Worm (Caenorhabditis elegans) whole organism, young adult: ENCODE measurements around the gene fbxa-154.
"Not testable (repeated sequence)": the region's sequence is repeated elsewhere in the genome, so short reads cannot be mapped to it uniquely, and the experiment has no call there.

ENCODE experiments used
- B0035.1 ChIP-seq: sonication (generic microtip); optimal IDR thresholded peaks from 2 replicates; lab custom pipeline; 2016; ENCODE audit warnings: missing genetic modification characterization, mild to moderate bottlenecking, missing compliant biosample characterization, missing genotype, missing genetic modification reagents
- B0261.1 ChIP-seq: sonication (generic microtip); optimal IDR thresholded peaks from 2 replicates; lab custom pipeline; 2016; ENCODE audit warnings: mild to moderate bottlenecking, missing genetic modification characterization, moderate library complexity, missing compliant biosample characterization
- C17E4.6 ChIP-seq: fragments of 200-800 bp; sonication (Bioruptor generic); IDR thresholded peaks from 2 replicates; pipeline ENCODE4 v1.3.6; 2022; ENCODE audit warnings: missing genetic modification reagents, missing genetic modification characterization, missing compliant biosample characterization
- D2030.7 ChIP-seq: fragments of 200-800 bp; sonication (Bioruptor generic); IDR thresholded peaks from 2 replicates; pipeline ENCODE4 v1.3.6; 2022; ENCODE audit warnings: missing genetic modification reagents, missing genetic modification characterization, missing compliant biosample characterization
- F52B5.7 ChIP-seq: sonication (generic microtip); optimal IDR thresholded peaks from 2 replicates; lab custom pipeline; 2016; ENCODE audit warnings: mild to moderate bottlenecking, missing genetic modification characterization, missing compliant biosample characterization
- F55B11.4 ChIP-seq: sonication (generic microtip); optimal IDR thresholded peaks from 2 replicates; lab custom pipeline; 2016; ENCODE audit warnings: missing compliant biosample characterization, missing genetic modification characterization, borderline replicate concordance; ENCODE audit not compliant: insufficient read depth
- T26A5.8 ChIP-seq: sonication (generic microtip); optimal IDR thresholded peaks from 2 replicates; lab custom pipeline; 2016; ENCODE audit warnings: missing genetic modification characterization, missing compliant biosample characterization
- Y53F4B.3 ChIP-seq: fragments of 200-800 bp; sonication (Bioruptor generic); IDR thresholded peaks from 2 replicates; pipeline ENCODE4 v1.3.6; 2022; ENCODE audit warnings: missing genetic modification reagents, missing genetic modification characterization, missing compliant biosample characterization
- Y67H2A.10 ChIP-seq: fragments of 200-800 bp; sonication (Bioruptor generic); conservative IDR thresholded peaks from 2 replicates; pipeline ENCODE4 v1.3.6; 2022; ENCODE audit warnings: missing genetic modification reagents, missing genetic modification characterization, missing compliant biosample characterization
- Y79H2A.3 ChIP-seq: fragments of 200-800 bp; sonication (Bioruptor generic); conservative IDR thresholded peaks from 2 replicates; pipeline ENCODE4 v1.3.6; 2022; ENCODE audit warnings: missing genetic modification reagents, missing genetic modification characterization, missing compliant biosample characterization
- Y95B8A.8 ChIP-seq: fragments of 200-800 bp; sonication (Bioruptor generic); IDR thresholded peaks from 2 replicates; pipeline ENCODE4 v1.3.6; 2022; ENCODE audit warnings: missing genetic modification reagents, missing genetic modification characterization, missing compliant biosample characterization
- ZK185.1 ChIP-seq: sonication (generic microtip); optimal IDR thresholded peaks from 2 replicates; lab custom pipeline; 2016; ENCODE audit warnings: mild to moderate bottlenecking, missing genetic modification characterization, missing compliant biosample characterization; ENCODE audit not compliant: poor library complexity, severe bottlenecking
- athp-1 ChIP-seq: sonication (generic microtip); optimal IDR thresholded peaks from 2 replicates; lab custom pipeline; 2017; ENCODE audit warnings: mild to moderate bottlenecking, missing genetic modification characterization, missing compliant biosample characterization
- bed-2 ChIP-seq: fragments of 200-800 bp; sonication (Bioruptor generic); IDR thresholded peaks from 2 replicates; pipeline ENCODE4 v1.3.6; 2022; ENCODE audit warnings: missing genetic modification reagents, missing genetic modification characterization, missing compliant biosample characterization
- ceh-100 ChIP-seq: fragments of 200-800 bp; sonication (Bioruptor generic); IDR thresholded peaks from 2 replicates; pipeline ENCODE4 v1.3.6; 2022; ENCODE audit warnings: missing genetic modification reagents, missing genetic modification characterization, missing compliant biosample characterization
- ceh-40 ChIP-seq: fragments of 200-800 bp; sonication (Bioruptor generic); IDR thresholded peaks from 2 replicates; pipeline ENCODE4 v1.3.6; 2022; ENCODE audit warnings: missing genetic modification characterization, missing compliant biosample characterization
- ceh-79 ChIP-seq: sonication (generic microtip); optimal IDR thresholded peaks from 2 replicates; lab custom pipeline; 2017; ENCODE audit warnings: mild to moderate bottlenecking, missing genetic modification characterization, missing compliant biosample characterization
- dox-1 ChIP-seq: fragments of 200-800 bp; sonication (Bioruptor generic); IDR thresholded peaks from 2 replicates; pipeline ENCODE4 v1.3.6; 2022; ENCODE audit warnings: missing genetic modification reagents, missing genetic modification characterization, missing compliant biosample characterization
- dpff-1 ChIP-seq: sonication (generic microtip); optimal IDR thresholded peaks from 2 replicates; lab custom pipeline; 2017; ENCODE audit warnings: mild to moderate bottlenecking, missing genetic modification characterization, missing compliant biosample characterization
- dpl-1 ChIP-seq: fragments of 150-350 bp; optimal IDR thresholded peaks from 2 replicates; lab custom pipeline; 2014; ENCODE audit warnings: missing biosample characterization, missing genetic modification reagents, missing genetic modification characterization
- efl-1 ChIP-seq: fragments of 150-350 bp; optimal IDR thresholded peaks from 2 replicates; lab custom pipeline; 2014; ENCODE audit warnings: missing biosample characterization, missing genetic modification reagents, missing genetic modification characterization
- ets-4 ChIP-seq: fragments of 200-800 bp; sonication (Bioruptor generic); optimal IDR thresholded peaks from 2 replicates; lab custom pipeline; 2018; ENCODE audit warnings: mild to moderate bottlenecking, missing genetic modification characterization, missing compliant biosample characterization
- lsy-27 ChIP-seq: sonication (generic microtip); optimal IDR thresholded peaks from 2 replicates; lab custom pipeline; 2017; ENCODE audit warnings: missing genetic modification characterization, mild to moderate bottlenecking, missing compliant biosample characterization, antibody characterized with exemption, missing genotype, borderline replicate concordance; ENCODE audit not compliant: insufficient read depth
- madf-10 ChIP-seq: sonication (generic microtip); optimal IDR thresholded peaks from 2 replicates; lab custom pipeline; 2016; ENCODE audit warnings: mild to moderate bottlenecking, missing genetic modification characterization, missing compliant biosample characterization
- mcd-1 ChIP-seq: fragments of 200-800 bp; sonication (Bioruptor generic); IDR thresholded peaks from 2 replicates; pipeline ENCODE4 v1.3.6; 2022; ENCODE audit warnings: missing genetic modification reagents, missing genetic modification characterization, missing compliant biosample characterization
- nfyb-1 ChIP-seq: fragments of 200-800 bp; sonication (Bioruptor generic); IDR thresholded peaks from 2 replicates; pipeline ENCODE4 v1.3.6; 2022; ENCODE audit warnings: missing genetic modification reagents, missing genetic modification characterization, missing compliant biosample characterization
- rec-8 ChIP-seq, 2 experiments: sonication (generic microtip); optimal IDR thresholded peaks; 2 replicates each; lab custom pipeline; 2016; ENCODE audit warnings: mild to moderate bottlenecking in 2 of 2, missing genetic modification characterization in 2 of 2, missing genetic modification reagents in 2 of 2, missing genotype in 2 of 2, missing biosample characterization in 1 of 2, missing compliant biosample characterization in 1 of 2, moderate library complexity in 1 of 2
- rpc-1 ChIP-seq, 2 experiments: fragments of 150-350 bp in 1 of 2; sonication (generic microtip) in 1 of 2; optimal IDR thresholded peaks; 2 replicates each; lab custom pipeline; 2014 to 2018; ENCODE audit warnings: missing biosample characterization in 1 of 2, missing genetic modification characterization in 1 of 2, missing genetic modification reagents in 1 of 2, missing genotype in 1 of 2
- snpc-4 ChIP-seq, 5 experiments: fragments of 150-350 bp in 1 of 5; sonication (generic microtip) in 4 of 5; optimal IDR thresholded peaks; 2 replicates each; lab custom pipeline; 2014 to 2018; ENCODE audit warnings: missing genetic modification characterization in 5 of 5, missing biosample characterization in 3 of 5, antibody characterized with exemption in 2 of 5, mild to moderate bottlenecking in 2 of 5, missing compliant biosample characterization in 2 of 5, missing genotype in 2 of 5, moderate library complexity in 2 of 5, missing genetic modification reagents in 1 of 5
- tbx-9 ChIP-seq: sonication (generic microtip); optimal IDR thresholded peaks from 2 replicates; lab custom pipeline; 2016; ENCODE audit warnings: borderline replicate concordance, missing genetic modification characterization, inconsistent platforms, missing compliant biosample characterization
- ztf-25 ChIP-seq: fragments of 200-800 bp; sonication (Bioruptor generic); IDR thresholded peaks from 2 replicates; pipeline ENCODE4 v1.3.6; 2022; ENCODE audit warnings: missing genetic modification reagents, missing genetic modification characterization, missing compliant biosample characterization
- ztf-3 ChIP-seq: fragments of 200-800 bp; sonication (Bioruptor generic); optimal IDR thresholded peaks from 2 replicates; lab custom pipeline; 2018; ENCODE audit warnings: mild to moderate bottlenecking, missing genetic modification characterization, missing compliant biosample characterization

Gene fbxa-154

ce11 chrV:15643192-15643591 is 38.2 kb upstream of the fbxa-154 start, which contains the start of gene C55A1.4:
TSS of gene C55A1.4 (minus strand) at chrV:15643292.
- not testable (repeated sequence) for TF ChIP-seq nfyb-1; snpc-4 (GFP tag; optimal IDR thresholded peaks at IDR 0.05; lab: Kevin White, UChicago); snpc-4 (tag; optimal IDR thresholded peaks at IDR 0.05; lab: Kevin White, UChicago); Y53F4B.3 (GFP tag; lab: Robert Waterston, UW)

- TF ChIP-seq Y79H2A.3 (GFP tag; lab: Robert Waterston, UW): no peak
- no peak for TF ChIP-seq dpff-1 (tag; lab: Kevin White, UChicago)
- TF ChIP-seq rec-8 (tag; optimal IDR thresholded peaks at IDR 0.05; lab: Kevin White, UChicago): no peak
Observed at ce11 chrV:15638853-15639252, 33.9 kb upstream of the fbxa-154 start, which contains the start of gene srz-44. TSS of gene srz-44 (minus strand) at chrV:15638953.

- TF ChIP-seq ceh-40 (no peak), mcd-1 (GFP tag; lab: Robert Waterston, UW) (no peak), rpc-1 (optimal IDR thresholded peaks at IDR 0.05; lab: Kevin White, UChicago) (no peak), rpc-1 (tag; optimal IDR thresholded peaks at IDR 0.05; lab: Kevin White, UChicago) (no peak), B0035.1 (no peak), efl-1 (no peak), dpff-1 (tag; lab: Kevin White, UChicago) (no peak), athp-1 (tag; lab: Kevin White, UChicago) (no peak), B0261.1 (tag; lab: Kevin White, UChicago) (no peak), dox-1 (no peak), lsy-27 (tag; lab: Kevin White, UChicago) (no peak), dpl-1 (GFP tag; lab: Kevin White, UChicago) (no peak), ets-4 (GFP tag; lab: Kevin White, UChicago) (no peak), Y67H2A.10 (no peak), ZK185.1 (tag; lab: Kevin White, UChicago) (no peak), D2030.7 (no peak), C17E4.6 (GFP tag; lab: Robert Waterston, UW) (no peak), F55B11.4 (tag; lab: Kevin White, UChicago) (no peak)
Observed at ce11 chrV:15629543-15629942, 24.6 kb upstream of the fbxa-154 start, which contains the start of gene str-248. TSS of gene str-248 (minus strand) at chrV:15629643.

- TF ChIP-seq D2030.7: no peak
- no peak for TF ChIP-seq dpff-1 (tag; lab: Kevin White, UChicago)
- TF ChIP-seq ceh-100 (GFP tag; lab: Robert Waterston, UW): no peak
- TF ChIP-seq tbx-9 (tag; lab: Kevin White, UChicago): no peak
- TF ChIP-seq F52B5.7 (tag; lab: Kevin White, UChicago): no peak
- no peak for TF ChIP-seq ztf-25
- no peak for TF ChIP-seq ztf-3 (GFP tag; lab: Kevin White, UChicago)
- TF ChIP-seq madf-10 (tag; lab: Kevin White, UChicago): no peak
- no peak for TF ChIP-seq T26A5.8 (tag; lab: Kevin White, UChicago)
- no peak for TF ChIP-seq ceh-79 (tag; lab: Kevin White, UChicago)
- no peak for TF ChIP-seq Y95B8A.8 (GFP tag; lab: Robert Waterston, UW)
- no peak for TF ChIP-seq bed-2 (GFP tag; lab: Robert Waterston, UW)
Observed at ce11 chrV:15625561-15625960, 20.6 kb upstream of the fbxa-154 start, which contains the start of gene C55A1.11. TSS of gene C55A1.11 (plus strand) at chrV:15625861.
